Worm (Caenorhabditis elegans) whole organism, midembryonic: ENCODE results near the gene ZK218.11.

ENCODE experiments used
- T22C8.4 ChIP-seq: fragments of 200-800 bp; sonication (Bioruptor generic); IDR thresholded peaks from 2 replicates; pipeline ENCODE4 v1.3.6; 2022; ENCODE audit warnings: missing genetic modification characterization, missing compliant biosample characterization
- cog-1 ChIP-seq: sonication (generic microtip); optimal IDR thresholded peaks from 2 replicates; lab custom pipeline; 2016; ENCODE audit warnings: missing genetic modification characterization, missing compliant biosample characterization
- flt-1 ChIP-seq: fragments of 200-800 bp; sonication (Bioruptor generic); IDR thresholded peaks from 2 replicates; pipeline ENCODE4 v1.3.6; 2022; ENCODE audit warnings: missing genetic modification characterization, missing compliant biosample characterization
- klf-2 ChIP-seq: fragments of 200-800 bp; sonication (Bioruptor generic); conservative IDR thresholded peaks from 2 replicates; pipeline ENCODE4 v1.3.6; 2022; ENCODE audit warnings: missing genetic modification reagents, missing genetic modification characterization, missing compliant biosample characterization
- med-1 ChIP-seq: sonication (generic microtip); optimal IDR thresholded peaks from 2 replicates; lab custom pipeline; 2017; ENCODE audit warnings: missing genetic modification characterization, mild to moderate bottlenecking, missing compliant biosample characterization, antibody characterized with exemption, missing genetic modification reagents; ENCODE audit not compliant: insufficient read depth
- tab-1 ChIP-seq: fragments of 200-800 bp; sonication (Bioruptor generic); IDR thresholded peaks from 2 replicates; pipeline ENCODE4 v1.3.6; 2022; ENCODE audit warnings: missing genetic modification characterization, missing compliant biosample characterization
- ztf-23 ChIP-seq: fragments of 200-800 bp; sonication (Bioruptor generic); IDR thresholded peaks from 2 replicates; pipeline ENCODE4 v1.3.6; 2022; ENCODE audit warnings: missing genetic modification reagents, missing genetic modification characterization, missing compliant biosample characterization
- ztf-29 ChIP-seq: fragments of 200-800 bp; sonication (Bioruptor generic); IDR thresholded peaks from 2 replicates; pipeline ENCODE4 v1.3.6; 2022; ENCODE audit warnings: missing genetic modification reagents, missing genetic modification characterization, missing compliant biosample characterization

- no peak for TF ChIP-seq ztf-29 (GFP tag; lab: Robert Waterston, UW)
- TF ChIP-seq med-1 (GFP tag; lab: Kevin White, UChicago), result no peak
- no peak for TF ChIP-seq ztf-23 (GFP tag; lab: Robert Waterston, UW)
- TF ChIP-seq tab-1, result no peak
- TF ChIP-seq cog-1, result no peak
- no peak for TF ChIP-seq flt-1 (GFP tag; lab: Robert Waterston, UW)
- no peak for TF ChIP-seq klf-2 (GFP tag; lab: Robert Waterston, UW)
- TF ChIP-seq T22C8.4 (GFP tag; lab: Robert Waterston, UW), result no peak
These were observed 39.4 kb downstream of the ZK218.11 start, which contains the start of gene T05E12.8 for ce11 chrV:17068839-17069238.
